Worm (Caenorhabditis elegans): Measurements from ENCODE around the gene C45G9.4.

- TF ChIP-seq aly-2 (tag; optimal IDR thresholded peaks at IDR 0.05), result no peak
- no peak for TF ChIP-seq C34F6.9 (tag; optimal IDR thresholded peaks at IDR 0.05)
- TF ChIP-seq nhr-77 (tag; optimal IDR thresholded peaks at IDR 0.05), result no peak
- TF ChIP-seq nhr-23 (tag; optimal IDR thresholded peaks at IDR 0.05), result no peak
- TF ChIP-seq unc-62 (GFP tag; optimal IDR thresholded peaks at IDR 0.05), result no peak
- TF ChIP-seq nhr-12 (tag; optimal IDR thresholded peaks at IDR 0.05), result no peak
These were observed 14.8 kb downstream of the C45G9.4 start, which contains the start of gene alh-1 for ce11 chrIII:5077150-5077814.
